Worm (Caenorhabditis elegans): ENCODE measurements around the gene T19A5.3.

T19A5.3 gene

ce11 chrV:8939424-8940065 is 4.3 kb downstream of the T19A5.3 start (continued):
- TF ChIP-seq nhr-48 (tag; optimal IDR thresholded peaks at IDR 0.05) (no peak), rbr-2 (tag; optimal IDR thresholded peaks at IDR 0.05) (peak; percentile 11), php-3 (GFP tag; IDR thresholded peaks at IDR 0.05) (0 out of 2 replicates have a peak, but pooled peaks have one; percentile 48), ZK546.5 (tag; optimal IDR thresholded peaks at IDR 0.05) (no peak), daf-16 (GFP tag; optimal IDR thresholded peaks at IDR 0.05) (peak in 1 of 2 experiments; percentile 58), daf-16 (tag; optimal IDR thresholded peaks at IDR 0.05) (peak; percentile 42), hlh-11 (tag; optimal IDR thresholded peaks at IDR 0.05) (peak; percentile 47), arid-1 (GFP tag; conservative IDR thresholded peaks at IDR 0.05) (peak; percentile 53; the same call in 1 of the 2 replicates), sdz-12 (GFP tag; optimal IDR thresholded peaks at IDR 0.05) (peak; percentile 54), unc-39 (tag; optimal IDR thresholded peaks at IDR 0.05) (no peak), ctbp-1 (GFP tag; IDR thresholded peaks at IDR 0.05) (peak; percentile 43; the same call in 1 of the 2 replicates), hmg-1.1 (GFP tag; IDR thresholded peaks at IDR 0.05) (0 out of 2 replicates have a peak, but pooled peaks have one; percentile 13), dve-1 (tag; optimal IDR thresholded peaks at IDR 0.05; ENCODE audit: insufficient read depth) (peak; percentile 37), lim-7 (GFP tag; IDR thresholded peaks at IDR 0.05) (0 out of 2 replicates have a peak, but pooled peaks have one; percentile 35), nhr-42 (GFP tag; IDR thresholded peaks at IDR 0.05) (0 out of 2 replicates have a peak, but pooled peaks have one; percentile 41), fos-1 (tag; optimal IDR thresholded peaks at IDR 0.05) (no peak), hlh-30 (tag; optimal IDR thresholded peaks at IDR 0.05; ENCODE audit: insufficient read depth) (no peak), nhr-25 (tag; optimal IDR thresholded peaks at IDR 0.05; ENCODE audit: borderline replicate concordance, insufficient read depth) (peak; percentile 12), lin-38 (GFP tag; IDR thresholded peaks at IDR 0.05) (peak; percentile 29; the same call in 1 of the 2 replicates), pha-4 (GFP tag; IDR thresholded peaks at IDR 0.05) (peak; percentile 54), pha-4 (tag; optimal IDR thresholded peaks at IDR 0.05) (no peak)

- TF ChIP-seq madf-5 (GFP tag; IDR thresholded peaks at IDR 0.05), result 0 out of 4 replicates have a peak, but pooled peaks of 1 of the 2 experiments have one; percentile 37
- TF ChIP-seq dmd-6 (GFP tag; IDR thresholded peaks at IDR 0.05), result no peak
- TF ChIP-seq ztf-7 (tag; optimal IDR thresholded peaks at IDR 0.05), result no peak
- no peak for TF ChIP-seq lin-15B (tag; optimal IDR thresholded peaks at IDR 0.05)
- no peak; the same call in 1 of the 2 replicates for TF ChIP-seq snpc-1.2 (GFP tag; IDR thresholded peaks at IDR 0.05)
- TF ChIP-seq mdt-29 (GFP tag; IDR thresholded peaks at IDR 0.05), result no peak
- no peak for TF ChIP-seq dmd-9 (GFP tag; IDR thresholded peaks at IDR 0.05)
- TF ChIP-seq nhr-10 (tag; optimal IDR thresholded peaks at IDR 0.05), result no peak
- TF ChIP-seq lsy-2 (tag; optimal IDR thresholded peaks at IDR 0.05), result no peak
- TF ChIP-seq vab-7 (GFP tag; IDR thresholded peaks at IDR 0.05), result peak; percentile 18; the same call in 1 of the 2 replicates
- TF ChIP-seq nhr-28 (tag; optimal IDR thresholded peaks at IDR 0.05), result no peak
- no peak for TF ChIP-seq fkh-10 (GFP tag; optimal IDR thresholded peaks at IDR 0.05)
- peak in 1 of 2 experiments; percentile 12 for TF ChIP-seq unc-62 (GFP tag; optimal IDR thresholded peaks at IDR 0.05 in 1 of 2)
- no peak for TF ChIP-seq unc-62 (tag; optimal IDR thresholded peaks at IDR 0.05)
- TF ChIP-seq hlh-30 (tag; optimal IDR thresholded peaks at IDR 0.05; ENCODE audit: insufficient read depth), result no peak
- TF ChIP-seq lim-7 (GFP tag; IDR thresholded peaks at IDR 0.05), result peak; percentile 35; the same call in 1 of the 2 replicates
- no peak for TF ChIP-seq zfp-2 (tag; optimal IDR thresholded peaks at IDR 0.05)
- no peak for TF ChIP-seq mxl-2 (GFP tag; conservative IDR thresholded peaks at IDR 0.05)
- TF ChIP-seq T26A8.4 (GFP tag; IDR thresholded peaks at IDR 0.05), result no peak
- 0 out of 2 replicates have a peak, but pooled peaks have one; percentile 57 for TF ChIP-seq dmd-8 (GFP tag; IDR thresholded peaks at IDR 0.05)
- no peak for TF ChIP-seq set-16 (GFP tag; IDR thresholded peaks at IDR 0.05)
These were observed 4.9 kb downstream of the T19A5.3 start for ce11 chrV:8938943-8939342.

Data from whole organism, L4 larva.